Worm (Caenorhabditis elegans): ENCODE data around the gene Y59C2A.2.
A peak's percentile ranks its signal among the peaks of the same experiment; 100 is the strongest.

Y59C2A.2 gene

ce11 chrII:2216940-2217664, 13.2 kb upstream of the Y59C2A.2 start:
- TF ChIP-seq nhr-76 (tag; optimal IDR thresholded peaks at IDR 0.05): no peak
- TF ChIP-seq xbp-1 (tag; optimal IDR thresholded peaks at IDR 0.05): no peak
- TF ChIP-seq elt-3 (tag; optimal IDR thresholded peaks at IDR 0.05): no peak
- no peak for TF ChIP-seq rnt-1 (tag; optimal IDR thresholded peaks at IDR 0.05)

DNA sequence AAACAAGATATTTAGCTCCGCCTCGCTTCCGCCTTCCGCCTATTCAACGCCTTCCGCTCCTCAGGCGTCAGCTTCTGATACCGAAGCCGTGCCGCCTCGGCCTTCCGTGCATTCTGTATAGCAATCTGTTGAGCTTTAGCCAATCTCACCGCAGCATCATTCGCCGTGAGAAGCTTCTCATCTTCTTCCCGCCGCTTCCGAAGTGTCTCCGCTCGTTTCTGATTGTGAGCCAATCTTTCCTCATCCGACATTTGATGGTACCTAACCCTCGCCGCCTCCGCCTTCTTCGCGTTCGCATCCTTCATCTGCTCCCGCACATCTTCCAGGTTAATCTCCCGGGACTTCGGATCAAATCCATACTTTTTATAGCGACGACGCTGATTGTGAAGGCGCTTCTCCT, 11.6 kb upstream of the Y59C2A.2 start:
- TF ChIP-seq elt-3 (tag; optimal IDR thresholded peaks at IDR 0.05) (no peak), C34B4.2 (tag; optimal IDR thresholded peaks at IDR 0.05) (no peak), pax-3 (tag; optimal IDR thresholded peaks at IDR 0.05) (no peak), nhr-19 (GFP tag; conservative IDR thresholded peaks at IDR 0.05) (no peak), alr-1 (tag; optimal IDR thresholded peaks at IDR 0.05; ENCODE audit: borderline replicate concordance) (no peak), egl-13 (tag; optimal IDR thresholded peaks at IDR 0.05) (no peak), mep-1 (tag; optimal IDR thresholded peaks at IDR 0.05) (no peak), fos-1 (tag; optimal IDR thresholded peaks at IDR 0.05) (no peak), grh-1 (GFP tag; IDR thresholded peaks at IDR 0.05) (no peak), unc-98 (GFP tag; IDR thresholded peaks at IDR 0.05) (no peak), nhr-28 (tag; optimal IDR thresholded peaks at IDR 0.05) (no peak), ceh-88 (GFP tag; IDR thresholded peaks at IDR 0.05) (no peak), dpl-1 (GFP tag; optimal IDR thresholded peaks at IDR 0.05) (no peak), lin-15B (tag; optimal IDR thresholded peaks at IDR 0.05) (no peak)

DNA sequence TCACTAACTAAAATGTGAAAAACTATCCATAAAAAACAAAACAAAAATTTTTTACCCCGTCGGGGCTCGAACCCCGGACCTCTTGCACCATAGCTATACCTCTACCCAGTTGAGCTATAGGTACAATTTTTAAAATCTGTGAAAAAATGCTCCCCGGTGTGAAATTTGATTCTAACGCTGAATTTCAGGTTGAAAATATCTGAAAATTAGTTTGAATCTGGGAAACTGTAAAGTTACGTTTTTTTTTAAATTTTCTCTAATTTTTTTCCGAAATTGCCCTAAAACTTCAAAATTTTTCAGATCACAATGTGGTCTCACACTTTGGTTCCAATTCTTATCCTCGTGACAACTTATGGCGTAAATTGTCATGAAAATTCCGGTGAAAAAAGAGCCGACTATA, 3.9 kb upstream of the Y59C2A.2 start, which contains the start of gene Y59C2A.1:
Gene Y59C2A.1, plus strand, starts transcription at position 301 of the 400 bp plus-strand sequence.
- TF ChIP-seq nhr-28 (tag; optimal IDR thresholded peaks at IDR 0.05) (no peak), nhr-84 (tag; optimal IDR thresholded peaks at IDR 0.05) (no peak), snu-23 (GFP tag; optimal IDR thresholded peaks at IDR 0.05) (no peak), irx-1 (tag; optimal IDR thresholded peaks at IDR 0.05) (no peak), vab-15 (tag; optimal IDR thresholded peaks at IDR 0.05) (no peak), pqm-1 (tag; optimal IDR thresholded peaks at IDR 0.05) (no peak), pax-3 (tag; optimal IDR thresholded peaks at IDR 0.05) (no peak), jun-1 (tag; optimal IDR thresholded peaks at IDR 0.05) (no peak), alr-1 (tag; optimal IDR thresholded peaks at IDR 0.05; ENCODE audit: borderline replicate concordance) (no peak), nhr-47 (tag; optimal IDR thresholded peaks at IDR 0.05) (no peak), unc-86 (tag; optimal IDR thresholded peaks at IDR 0.05) (no peak), efl-3 (GFP tag; optimal IDR thresholded peaks at IDR 0.05) (no peak), isw-1 (GFP tag; IDR thresholded peaks at IDR 0.05) (no peak), fos-1 (tag; optimal IDR thresholded peaks at IDR 0.05) (no peak), ztf-11 (tag; optimal IDR thresholded peaks at IDR 0.05) (no peak), mep-1 (tag; optimal IDR thresholded peaks at IDR 0.05) (no peak)

- TF ChIP-seq lsy-2 (tag; optimal IDR thresholded peaks at IDR 0.05) (no peak), pax-3 (tag; optimal IDR thresholded peaks at IDR 0.05) (no peak), efl-1 (optimal IDR thresholded peaks at IDR 0.05) (no peak), efl-1 (GFP tag; optimal IDR thresholded peaks at IDR 0.05 in 1 of 2) (no peak), fkh-4 (tag; optimal IDR thresholded peaks at IDR 0.05; ENCODE audit: borderline replicate concordance) (peak; percentile 78), dsc-1 (tag; optimal IDR thresholded peaks at IDR 0.05) (peak; percentile 94), grh-1 (GFP tag; IDR thresholded peaks at IDR 0.05) (no peak), ceh-82 (tag; optimal IDR thresholded peaks at IDR 0.05) (no peak)
Observed at ce11 chrII:2206064-2206722, 2.3 kb upstream of the Y59C2A.2 start.

All from whole organism, L1 larva.